Fruit fly (Drosophila melanogaster): ENCODE data around the gene CG31525.

dm6 chr3R:4476004-4476403, 49.2 kb downstream of the CG31525 start:
- TF ChIP-seq CTCF (optimal IDR thresholded peaks at IDR 0.05) (no peak), CG8478 (optimal IDR thresholded peaks at IDR 0.05) (no peak)

Data from S2 (cell line).